Fruit fly (Drosophila melanogaster): Measurements from ENCODE around the gene Nup35.

- TF ChIP-seq CG33557 (GFP tag; optimal IDR thresholded peaks at IDR 0.05) (no peak), pum (GFP tag; optimal IDR thresholded peaks at IDR 0.05) (no peak), bsh (GFP tag; optimal IDR thresholded peaks at IDR 0.05) (no peak), Optix (GFP tag; IDR thresholded peaks at IDR 0.05) (no peak), h (optimal IDR thresholded peaks at IDR 0.05) (no peak), Jarid2 (GFP tag; optimal IDR thresholded peaks at IDR 0.05) (no peak), HLHmδ (GFP tag; optimal IDR thresholded peaks at IDR 0.05) (no peak), CG18599 (GFP tag; optimal IDR thresholded peaks at IDR 0.05) (no peak), Ptx1 (GFP tag; IDR thresholded peaks at IDR 0.05) (no peak)
These were observed 2.3 kb downstream of the Nup35 start, which contains the start of gene Hou for dm6 chrX:18650252-18650651.

All from whole organism, embryonic.